Fruit fly (Drosophila melanogaster): Measurements from ENCODE around the gene CG17777.

dm6 chrX:2196086-2196732, 9.6 kb downstream of the CG17777 start:
- TF ChIP-seq CG7045 (GFP tag; optimal IDR thresholded peaks at IDR 0.05): no peak
- no peak for TF ChIP-seq kay (GFP tag; ENCODE audit: borderline replicate concordance)
- no peak for TF ChIP-seq Clk (GFP tag; optimal IDR thresholded peaks at IDR 0.05)
- peak; percentile 25 for TF ChIP-seq CG11617 (GFP tag; optimal IDR thresholded peaks at IDR 0.05)
- no peak for TF ChIP-seq CG12768 (GFP tag; optimal IDR thresholded peaks at IDR 0.05)
- TF ChIP-seq CG1620 (GFP tag; optimal IDR thresholded peaks at IDR 0.05): no peak
- peak; percentile 71 for TF ChIP-seq CG7101 (tag; optimal IDR thresholded peaks at IDR 0.05)
- no peak for TF ChIP-seq cic (GFP tag; optimal IDR thresholded peaks at IDR 0.05)
- no peak for TF ChIP-seq CG33017 (tag; optimal IDR thresholded peaks at IDR 0.05)
